Worm (Caenorhabditis elegans) whole organism, L1 larva: ENCODE data around the gene K08F9.1.

Experiments
- C16A3.4 ChIP-seq: fragments of 150-350 bp; optimal IDR thresholded peaks from 2 replicates; lab custom pipeline; 2014; ENCODE audit warnings: missing biosample characterization, missing genetic modification characterization
- C34B4.2 ChIP-seq: sonication (generic microtip); optimal IDR thresholded peaks from 2 replicates; lab custom pipeline; 2017; ENCODE audit warnings: mild to moderate bottlenecking, missing genetic modification characterization, missing compliant biosample characterization
- F16B12.6 ChIP-seq: fragments of 150-350 bp; optimal IDR thresholded peaks from 2 replicates; lab custom pipeline; 2014; ENCODE audit warnings: missing biosample characterization, missing genetic modification characterization
- Y116A8C.19 ChIP-seq: sonication (generic microtip); optimal IDR thresholded peaks from 2 replicates; lab custom pipeline; 2016; ENCODE audit warnings: missing compliant biosample characterization, missing genetic modification characterization, borderline replicate concordance
- alr-1 ChIP-seq: fragments of 200-800 bp; sonication (Bioruptor generic); optimal IDR thresholded peaks from 2 replicates; lab custom pipeline; 2018; ENCODE audit warnings: borderline replicate concordance, mild to moderate bottlenecking, missing genetic modification characterization, missing compliant biosample characterization
- blmp-1 ChIP-seq: fragments of 150-350 bp; optimal IDR thresholded peaks from 2 replicates; lab custom pipeline; 2014; ENCODE audit warnings: missing biosample characterization, missing genetic modification characterization
- ceh-63 ChIP-seq: fragments of 200-800 bp; sonication (Bioruptor generic); optimal IDR thresholded peaks from 2 replicates; lab custom pipeline; 2018; ENCODE audit warnings: mild to moderate bottlenecking, missing genetic modification characterization, missing compliant biosample characterization
- ceh-8 ChIP-seq: fragments of 200-800 bp; sonication (Bioruptor generic); optimal IDR thresholded peaks from 2 replicates; lab custom pipeline; 2018; ENCODE audit warnings: mild to moderate bottlenecking, missing genetic modification characterization, moderate library complexity, missing compliant biosample characterization
- ceh-82 ChIP-seq, 3 experiments: fragments of 150-350 bp in 1 of 3; sonication (generic microtip) in 2 of 3; optimal IDR thresholded peaks; 2 replicates each; lab custom pipeline; 2014 to 2017; ENCODE audit warnings: missing biosample characterization in 3 of 3, missing genetic modification characterization in 3 of 3
- ceh-88 ChIP-seq: fragments of 200-800 bp; sonication (Bioruptor generic); IDR thresholded peaks from 2 replicates; pipeline ENCODE4 v1.3.6; 2022; ENCODE audit warnings: missing genetic modification characterization, missing compliant biosample characterization
- ceh-90 ChIP-seq: sonication (generic microtip); optimal IDR thresholded peaks from 2 replicates; lab custom pipeline; 2016; ENCODE audit warnings: missing genetic modification characterization, missing compliant biosample characterization
- dsc-1 ChIP-seq: sonication (generic microtip); optimal IDR thresholded peaks from 2 replicates; lab custom pipeline; 2016; ENCODE audit warnings: mild to moderate bottlenecking, missing genetic modification characterization, missing compliant biosample characterization
- efl-1 ChIP-seq, 4 experiments: fragments of 150-350 bp; optimal IDR thresholded peaks in 3 of 4; peaks in 1 of 4; 1 replicate in 1 of 4; 2 replicates in 3 of 4; lab custom pipeline; 2014; ENCODE audit warnings: missing biosample characterization in 2 of 4, missing genetic modification characterization in 2 of 4, missing genetic modification reagents in 2 of 4
- egl-27 ChIP-seq, 2 experiments: fragments of 150-350 bp in 1 of 2; sonication (generic microtip); optimal IDR thresholded peaks; 3 replicates each; lab custom pipeline; 2017 to 2018; ENCODE audit warnings: missing biosample characterization in 2 of 2, missing genetic modification characterization in 2 of 2, missing genetic modification reagents in 2 of 2
- elt-3 ChIP-seq, 6 experiments: fragments of 150-350 bp in 1 of 6; sonication (generic microtip); optimal IDR thresholded peaks; 2 replicates each; lab custom pipeline; 2017 to 2018; ENCODE audit warnings: missing biosample characterization in 6 of 6, missing genetic modification characterization in 6 of 6, inconsistent platforms in 1 of 6
- ets-5 ChIP-seq: fragments of 200-800 bp; sonication (Bioruptor generic); IDR thresholded peaks from 2 replicates; pipeline ENCODE4 v1.3.6; 2022; ENCODE audit warnings: missing genetic modification characterization, missing compliant biosample characterization
- fkh-10 ChIP-seq: sonication (generic microtip); optimal IDR thresholded peaks from 2 replicates; lab custom pipeline; 2017; ENCODE audit warnings: missing biosample characterization, missing genetic modification reagents, missing genetic modification characterization
- fos-1 ChIP-seq: fragments of 150-350 bp; optimal IDR thresholded peaks from 2 replicates; lab custom pipeline; 2014; ENCODE audit warnings: missing biosample characterization, missing genetic modification characterization
- grh-1 ChIP-seq: fragments of 200-800 bp; sonication (Bioruptor generic); IDR thresholded peaks from 2 replicates; pipeline ENCODE4 v1.3.6; 2022; ENCODE audit warnings: missing genetic modification reagents, missing genetic modification characterization, missing compliant biosample characterization
- lin-13 ChIP-seq: fragments of 150-350 bp; optimal IDR thresholded peaks from 2 replicates; lab custom pipeline; 2014; ENCODE audit warnings: missing biosample characterization, missing genetic modification reagents, missing genetic modification characterization
- lin-35 ChIP-seq, 2 experiments: fragments of 150-350 bp; optimal IDR thresholded peaks; 2 replicates each; lab custom pipeline; 2014; ENCODE audit warnings: missing biosample characterization in 2 of 2, missing genetic modification characterization in 2 of 2, missing genetic modification reagents in 2 of 2
- lin-39 ChIP-seq: fragments of 150-350 bp; optimal IDR thresholded peaks from 2 replicates; lab custom pipeline; 2014; ENCODE audit warnings: missing biosample characterization, missing genetic modification reagents, missing genetic modification characterization
- lir-3 ChIP-seq: sonication (generic microtip); optimal IDR thresholded peaks from 2 replicates; lab custom pipeline; 2016; ENCODE audit warnings: mild to moderate bottlenecking, missing genetic modification characterization, moderate library complexity, missing compliant biosample characterization; ENCODE audit not compliant: poor library complexity
- lsy-2 ChIP-seq, 2 experiments: fragments of 150-350 bp; optimal IDR thresholded peaks; 2 replicates each; lab custom pipeline; 2014; ENCODE audit warnings: missing biosample characterization in 2 of 2, missing genetic modification characterization in 2 of 2
- mab-9 ChIP-seq: fragments of 200-800 bp; sonication (Bioruptor generic); IDR thresholded peaks from 2 replicates; pipeline ENCODE4 v1.3.6; 2022; ENCODE audit warnings: missing genetic modification reagents, missing genetic modification characterization, missing compliant biosample characterization
- mef-2 ChIP-seq: fragments of 150-350 bp; optimal IDR thresholded peaks from 2 replicates; lab custom pipeline; 2014; ENCODE audit warnings: missing biosample characterization, missing genetic modification characterization
- mep-1 ChIP-seq: fragments of 150-350 bp; optimal IDR thresholded peaks from 2 replicates; lab custom pipeline; 2014; ENCODE audit warnings: missing biosample characterization, missing genetic modification characterization
- nhr-19 ChIP-seq: fragments of 200-800 bp; sonication (Bioruptor generic); conservative IDR thresholded peaks from 2 replicates; pipeline ENCODE4 v1.3.6; 2022; ENCODE audit warnings: missing genetic modification characterization, missing compliant biosample characterization
- nhr-20 ChIP-seq: sonication (generic microtip); optimal IDR thresholded peaks from 2 replicates; lab custom pipeline; 2016; ENCODE audit warnings: mild to moderate bottlenecking, missing genetic modification characterization, missing compliant biosample characterization
- nhr-237 ChIP-seq: fragments of 150-350 bp; optimal IDR thresholded peaks from 2 replicates; lab custom pipeline; 2014; ENCODE audit warnings: missing biosample characterization, missing genetic modification characterization
- nhr-47 ChIP-seq: sonication (generic microtip); optimal IDR thresholded peaks from 2 replicates; lab custom pipeline; 2016; ENCODE audit warnings: mild to moderate bottlenecking, missing genetic modification characterization, moderate library complexity, missing compliant biosample characterization
- nhr-76 ChIP-seq: sonication (generic microtip); optimal IDR thresholded peaks from 2 replicates; lab custom pipeline; 2017; ENCODE audit warnings: missing biosample characterization, missing genetic modification characterization
- pqm-1 ChIP-seq: sonication (generic microtip); optimal IDR thresholded peaks from 3 replicates; lab custom pipeline; 2017; ENCODE audit warnings: missing biosample characterization, missing genetic modification characterization
- rnt-1 ChIP-seq: sonication (generic microtip); optimal IDR thresholded peaks from 2 replicates; lab custom pipeline; 2016; ENCODE audit warnings: mild to moderate bottlenecking, missing genetic modification characterization, moderate library complexity, missing compliant biosample characterization
- snpc-4 ChIP-seq: fragments of 150-350 bp; optimal IDR thresholded peaks from 2 replicates; lab custom pipeline; 2014; ENCODE audit warnings: missing biosample characterization, missing genetic modification characterization
- snu-23 ChIP-seq: sonication (generic microtip); optimal IDR thresholded peaks from 2 replicates; lab custom pipeline; 2016; ENCODE audit warnings: missing genetic modification characterization, missing compliant biosample characterization
- sox-4 ChIP-seq: sonication (generic microtip); optimal IDR thresholded peaks from 2 replicates; lab custom pipeline; 2016; ENCODE audit warnings: missing genetic modification characterization, missing compliant biosample characterization
- sup-37 ChIP-seq: fragments of 200-800 bp; sonication (Bioruptor generic); optimal IDR thresholded peaks from 2 replicates; lab custom pipeline; 2018; ENCODE audit warnings: mild to moderate bottlenecking, missing genetic modification characterization, missing compliant biosample characterization
- tbx-2 ChIP-seq: sonication (generic microtip); optimal IDR thresholded peaks from 2 replicates; lab custom pipeline; 2016; ENCODE audit warnings: missing genetic modification characterization, missing compliant biosample characterization
- tlp-1 ChIP-seq: fragments of 150-350 bp; optimal IDR thresholded peaks from 2 replicates; lab custom pipeline; 2014; ENCODE audit warnings: missing biosample characterization, missing genetic modification characterization
- unc-30 ChIP-seq: sonication (generic microtip); optimal IDR thresholded peaks from 2 replicates; lab custom pipeline; 2017; ENCODE audit warnings: missing biosample characterization, missing genetic modification characterization
- unc-86 ChIP-seq: sonication (generic microtip); optimal IDR thresholded peaks from 2 replicates; lab custom pipeline; 2016; ENCODE audit warnings: missing genetic modification characterization, missing compliant biosample characterization
- vab-15 ChIP-seq: sonication (generic microtip); optimal IDR thresholded peaks from 2 replicates; lab custom pipeline; 2017; ENCODE audit warnings: missing genotype, mild to moderate bottlenecking, missing genetic modification characterization, missing compliant biosample characterization
- xbp-1 ChIP-seq: sonication (generic microtip); optimal IDR thresholded peaks from 2 replicates; lab custom pipeline; 2016; ENCODE audit warnings: missing genetic modification characterization, missing compliant biosample characterization
- zag-1 ChIP-seq: fragments of 150-350 bp; optimal IDR thresholded peaks from 2 replicates; lab custom pipeline; 2014; ENCODE audit warnings: missing biosample characterization, missing genetic modification characterization
- zip-4 ChIP-seq: fragments of 200-800 bp; sonication (Bioruptor generic); optimal IDR thresholded peaks from 2 replicates; lab custom pipeline; 2018; ENCODE audit warnings: mild to moderate bottlenecking, missing genetic modification characterization, moderate library complexity, missing compliant biosample characterization
- ztf-11 ChIP-seq, 2 experiments: sonication (generic microtip); optimal IDR thresholded peaks; 2 replicates each; lab custom pipeline; 2016 to 2017; ENCODE audit warnings: missing genetic modification characterization in 2 of 2, missing biosample characterization in 1 of 2, missing compliant biosample characterization in 1 of 2
- ztf-4 ChIP-seq: fragments of 150-350 bp; optimal IDR thresholded peaks from 2 replicates; lab custom pipeline; 2014; ENCODE audit warnings: missing biosample characterization, missing genetic modification characterization

K08F9.1 gene

DNA sequence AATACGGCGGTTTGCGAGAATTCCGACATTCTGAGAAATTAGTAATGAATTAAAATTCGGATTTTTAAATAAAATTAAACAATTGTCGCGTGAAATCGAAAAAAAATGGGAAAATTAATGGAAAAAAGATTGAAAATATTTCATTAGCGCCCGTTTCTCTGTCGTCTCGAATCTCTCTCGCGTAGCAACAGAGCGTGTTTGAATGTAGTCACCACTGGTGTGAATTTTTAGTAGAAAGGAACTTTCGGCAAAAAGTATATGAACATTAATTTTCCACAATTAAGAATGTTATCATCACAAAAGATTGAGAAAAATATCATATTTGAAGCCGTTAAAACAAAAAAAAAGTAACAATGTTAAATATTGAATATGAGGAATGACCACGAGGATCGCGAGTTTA is 6.4 kb downstream of the K08F9.1 start, which contains the start of gene aipl-1 (continued):
- peak; percentile 95 for TF ChIP-seq blmp-1
- TF ChIP-seq Y116A8C.19 (tag; lab: Kevin White, UChicago): no peak
- peak in 2 of 6 experiments; percentile 9 to 83 for TF ChIP-seq elt-3 (tag; optimal IDR thresholded peaks at IDR 0.05; lab: Kevin White, UChicago)
- TF ChIP-seq alr-1 (tag; lab: Kevin White, UChicago): no peak
- peak; percentile 36 for TF ChIP-seq dsc-1 (tag; lab: Kevin White, UChicago)
- peak; percentile 90 to 92 for TF ChIP-seq efl-1 (optimal IDR thresholded peaks at IDR 0.05; lab: Kevin White, UChicago)
- peak; percentile 88 to 99 for TF ChIP-seq efl-1 (GFP tag; optimal IDR thresholded peaks at IDR 0.05 in 1 of 2; lab: Kevin White, UChicago)
- TF ChIP-seq lin-35 (GFP tag; optimal IDR thresholded peaks at IDR 0.05; lab: Kevin White, UChicago): peak; percentile 88 to 95
- TF ChIP-seq lin-39 (tag; lab: Kevin White, UChicago): no peak
- TF ChIP-seq lin-13 (GFP tag; lab: Kevin White, UChicago): peak; percentile 81
- TF ChIP-seq lir-3 (tag; lab: Kevin White, UChicago): peak; percentile 83
- no peak for TF ChIP-seq unc-30 (tag; lab: Kevin White, UChicago)
- TF ChIP-seq F16B12.6 (tag; lab: Kevin White, UChicago): peak; percentile 61
- no peak for TF ChIP-seq C34B4.2 (tag; lab: Kevin White, UChicago)
- no peak for TF ChIP-seq mab-9 (GFP tag; lab: Robert Waterston, UW)
- TF ChIP-seq egl-27 (tag; optimal IDR thresholded peaks at IDR 0.05; lab: Kevin White, UChicago): no peak
- TF ChIP-seq C16A3.4 (tag; lab: Kevin White, UChicago): peak; percentile 94
- no peak for TF ChIP-seq sup-37 (GFP tag; lab: Kevin White, UChicago)
- TF ChIP-seq sox-4 (tag; lab: Kevin White, UChicago): no peak
- TF ChIP-seq pqm-1: no peak
- TF ChIP-seq xbp-1 (tag; lab: Kevin White, UChicago): peak; percentile 69
- no peak for TF ChIP-seq ceh-8 (GFP tag; lab: Kevin White, UChicago)
- TF ChIP-seq nhr-237 (tag; lab: Kevin White, UChicago): peak; percentile 6
- peak; percentile 78 for TF ChIP-seq nhr-20 (tag; lab: Kevin White, UChicago)
- TF ChIP-seq lsy-2 (tag; optimal IDR thresholded peaks at IDR 0.05; lab: Kevin White, UChicago): peak; percentile 74 to 92
- TF ChIP-seq zip-4 (GFP tag; lab: Kevin White, UChicago): no peak
- TF ChIP-seq mep-1: peak; percentile 84
- TF ChIP-seq tlp-1: no peak
- peak; percentile 79 to 92 (median 87) for TF ChIP-seq ceh-82 (tag; optimal IDR thresholded peaks at IDR 0.05; lab: Kevin White, UChicago)
- TF ChIP-seq ets-5 (GFP tag; lab: Robert Waterston, UW): no peak
- no peak for TF ChIP-seq ceh-90 (tag; lab: Kevin White, UChicago)
- peak; percentile 70 for TF ChIP-seq tbx-2 (tag; lab: Kevin White, UChicago)
- TF ChIP-seq ceh-88 (GFP tag; lab: Robert Waterston, UW): peak; percentile 14; the same call in 1 of the 2 replicates
- TF ChIP-seq nhr-47 (tag; lab: Kevin White, UChicago): peak; percentile 79
- peak; percentile 49 for TF ChIP-seq unc-86
- peak; percentile 93 for TF ChIP-seq rnt-1 (tag; lab: Kevin White, UChicago)
- TF ChIP-seq ztf-11 (tag; optimal IDR thresholded peaks at IDR 0.05; lab: Kevin White, UChicago): peak in 1 of 2 experiments; percentile 67
- peak; percentile 72; the same call in 1 of the 2 replicates for TF ChIP-seq nhr-19 (GFP tag; lab: Robert Waterston, UW)
- TF ChIP-seq vab-15: peak; percentile 78
- TF ChIP-seq fkh-10: peak; percentile 47
- peak; percentile 86 for TF ChIP-seq snu-23
- TF ChIP-seq ztf-4: no peak
- TF ChIP-seq zag-1 (tag; lab: Kevin White, UChicago): no peak
- TF ChIP-seq ceh-63: no peak
- TF ChIP-seq fos-1 (tag; lab: Kevin White, UChicago): peak; percentile 75
- TF ChIP-seq mef-2: peak; percentile 43
- no peak for TF ChIP-seq nhr-76
- TF ChIP-seq grh-1 (GFP tag; lab: Robert Waterston, UW): 0 out of 2 replicates have a peak, but pooled peaks have one; percentile 11
- peak; percentile 68 for TF ChIP-seq snpc-4 (tag; lab: Kevin White, UChicago)
